Worm (Caenorhabditis elegans) whole organism, dauer: ENCODE measurements around the gene R11D1.12.

Experiments
- unc-62 ChIP-seq: sonication (generic microtip); optimal IDR thresholded peaks from 2 replicates; lab custom pipeline; 2017; ENCODE audit warnings: missing biosample characterization, missing genetic modification reagents, missing genetic modification characterization

The R11D1.12 gene

DNA sequence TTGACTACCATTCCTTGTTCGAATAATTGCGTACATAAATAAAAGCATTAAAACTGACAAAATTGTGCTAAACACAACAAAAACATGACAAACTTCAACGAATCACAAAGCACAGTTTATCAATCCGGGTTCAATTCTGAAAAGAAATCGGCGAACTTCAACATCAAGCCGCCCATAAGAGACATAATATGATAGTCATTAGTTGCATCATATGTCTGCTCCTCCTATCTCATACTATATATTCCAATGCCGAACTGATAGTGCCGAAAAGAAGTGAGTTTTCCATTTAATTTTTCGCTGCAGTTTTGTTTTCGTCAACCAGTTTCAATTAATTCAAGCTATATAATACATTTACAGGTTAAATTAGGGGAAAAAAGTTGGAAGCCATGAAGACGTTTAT lies 15.9 kb upstream of the R11D1.12 start, which contains the start of gene hrg-7:
Gene hrg-7 (plus strand): TSS at position 358 of the 400 bp plus-strand sequence.
- no peak for TF ChIP-seq unc-62 (GFP tag; lab: Kevin White, UChicago)

ce11 chrV:12736166-12736753 lies 10.5 kb upstream of the R11D1.12 start, which contains the start of gene cky-1:
Gene cky-1 (plus strand): TSS chrV:12736703.
- TF ChIP-seq unc-62 (GFP tag; lab: Kevin White, UChicago): no peak

DNA sequence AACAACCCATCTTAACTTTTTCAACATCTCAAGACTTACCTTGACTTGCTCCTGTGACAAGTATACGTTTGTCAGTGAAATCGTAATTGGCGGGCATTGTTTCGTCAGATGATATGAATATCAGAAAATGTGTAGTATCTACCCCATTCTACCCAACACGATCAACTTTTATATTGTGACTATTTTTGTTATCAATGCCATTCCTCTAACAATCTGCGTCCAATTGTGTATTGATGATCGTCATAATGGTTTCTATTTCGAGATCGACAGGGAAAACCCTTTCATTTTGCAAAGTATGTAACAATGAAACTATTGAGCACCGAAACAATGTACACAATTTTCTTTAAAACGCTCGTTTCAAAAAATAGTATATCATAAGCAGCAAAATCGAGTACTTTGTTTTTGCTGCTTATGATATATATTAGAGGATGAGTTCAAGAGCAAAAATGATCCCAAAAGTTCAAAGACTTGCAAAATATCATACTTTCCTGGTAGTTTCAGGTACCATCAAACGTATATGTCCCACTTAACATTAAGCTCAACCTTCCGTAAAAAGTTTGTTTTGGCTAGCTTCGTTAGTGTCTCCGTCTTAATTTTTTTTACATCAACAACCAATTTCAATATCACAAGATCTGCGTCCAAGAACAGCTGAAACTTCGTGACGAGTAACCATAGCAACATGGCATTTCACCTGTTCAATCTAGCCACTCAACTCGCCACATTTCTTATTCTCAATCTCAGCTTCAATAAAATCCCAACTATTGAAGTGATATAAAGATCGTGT lies 7.9 kb upstream of the R11D1.12 start, which contains the start of the genes dhs-21 and xbx-9:
Gene dhs-21 (minus strand): TSS at position 181 of the 784 bp plus-strand sequence.
Gene xbx-9 (plus strand): TSS at position 734 of the 784 bp plus-strand sequence.
- no peak for TF ChIP-seq unc-62 (GFP tag; lab: Kevin White, UChicago)

ce11 chrV:12732734-12733133 lies 6.9 kb upstream of the R11D1.12 start:
- no peak for TF ChIP-seq unc-62 (GFP tag; lab: Kevin White, UChicago)

ce11 chrV:12729220-12729619 lies 3.4 kb upstream of the R11D1.12 start, which contains the start of gene R11D1.10:
Gene R11D1.10 (plus strand): TSS chrV:12729520.
- TF ChIP-seq unc-62 (GFP tag; lab: Kevin White, UChicago): no peak

DNA sequence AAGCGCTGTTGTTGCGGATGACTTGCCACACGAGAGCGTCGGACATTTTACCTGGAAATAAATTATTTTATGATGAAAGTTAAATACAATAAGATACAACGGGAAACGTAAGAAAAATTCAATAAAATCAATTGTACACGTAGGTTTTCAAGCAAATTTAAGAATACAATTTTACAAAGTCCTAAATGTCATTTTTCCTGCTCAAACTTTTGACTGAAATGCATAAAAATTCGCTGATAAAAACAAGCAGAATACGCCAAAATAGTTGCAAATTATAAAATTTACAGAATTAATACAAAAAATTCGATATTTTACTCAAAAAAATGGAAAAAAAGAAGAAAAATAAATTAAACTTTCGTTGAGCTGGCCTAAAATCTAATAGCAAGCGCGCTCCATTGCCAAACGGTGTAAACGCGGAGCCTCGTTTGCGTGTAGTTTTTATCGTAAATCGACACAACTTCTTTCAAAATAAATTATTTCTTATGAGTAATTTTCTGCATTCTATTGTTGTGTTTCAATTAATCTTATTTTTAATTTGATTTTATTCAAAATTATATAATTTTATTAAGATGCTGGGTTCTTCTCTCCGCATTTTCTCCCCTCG lies 2.4 kb upstream of the R11D1.12 start, which contains the start of the genes rpl-28 and mrpl-49:
Gene rpl-28 (minus strand): TSS at position 51 of the 604 bp plus-strand sequence.
Gene mrpl-49 (plus strand): TSS at position 570 of the 604 bp plus-strand sequence.
- TF ChIP-seq unc-62 (GFP tag; lab: Kevin White, UChicago): no peak

DNA sequence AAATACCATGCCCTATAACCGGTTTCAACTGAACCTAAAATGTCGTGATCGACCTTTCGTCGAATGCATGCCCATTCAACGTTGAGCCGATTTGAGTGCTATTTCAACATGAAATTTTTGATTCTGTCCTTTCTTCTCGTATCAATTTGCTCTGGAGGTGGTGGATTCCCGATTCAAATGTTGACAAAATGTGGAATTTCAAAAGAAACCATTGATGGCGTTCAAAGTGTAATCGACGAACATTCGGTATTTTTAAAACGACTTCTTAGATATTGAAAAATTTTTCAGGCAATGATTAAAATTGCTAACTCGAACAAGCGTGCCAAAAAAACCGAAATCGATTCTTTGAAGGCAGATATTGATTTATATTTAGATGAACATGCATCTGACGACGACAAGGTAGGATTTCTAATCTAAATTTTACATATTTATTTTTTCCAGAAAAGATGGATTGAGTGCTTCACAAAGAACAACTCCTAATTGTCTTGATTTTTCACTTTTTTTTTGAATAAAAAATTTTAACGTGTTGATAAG lies 1.4 kb upstream of the R11D1.12 start, which contains the start of gene R11D1.13:
Gene R11D1.13 (plus strand): TSS at position 51 of the 534 bp plus-strand sequence.
- TF ChIP-seq unc-62 (GFP tag; lab: Kevin White, UChicago): no peak

DNA sequence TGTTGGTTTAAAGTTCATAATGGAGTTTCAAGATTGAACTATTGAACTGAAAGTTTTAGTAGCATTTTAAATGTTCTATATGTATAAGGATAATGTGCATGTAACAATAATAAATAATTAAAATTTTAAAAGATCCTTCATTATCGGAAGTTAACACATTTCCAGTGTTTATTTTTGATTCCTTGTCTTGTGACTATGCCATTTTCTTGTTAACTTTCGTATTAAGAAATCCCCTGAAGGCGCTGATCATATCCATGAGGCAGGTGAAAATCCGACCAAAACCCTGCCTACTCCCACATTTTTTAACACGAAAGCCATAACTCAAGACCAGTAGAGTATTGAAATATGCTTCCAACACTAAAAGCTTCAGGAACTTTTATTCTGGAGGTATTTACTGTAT lies 6.1 kb downstream of the R11D1.12 start, which contains the start of gene R11D1.7:
Gene R11D1.7 (plus strand): TSS at position 301 of the 400 bp plus-strand sequence.
- no peak for TF ChIP-seq unc-62 (GFP tag; lab: Kevin White, UChicago)

DNA sequence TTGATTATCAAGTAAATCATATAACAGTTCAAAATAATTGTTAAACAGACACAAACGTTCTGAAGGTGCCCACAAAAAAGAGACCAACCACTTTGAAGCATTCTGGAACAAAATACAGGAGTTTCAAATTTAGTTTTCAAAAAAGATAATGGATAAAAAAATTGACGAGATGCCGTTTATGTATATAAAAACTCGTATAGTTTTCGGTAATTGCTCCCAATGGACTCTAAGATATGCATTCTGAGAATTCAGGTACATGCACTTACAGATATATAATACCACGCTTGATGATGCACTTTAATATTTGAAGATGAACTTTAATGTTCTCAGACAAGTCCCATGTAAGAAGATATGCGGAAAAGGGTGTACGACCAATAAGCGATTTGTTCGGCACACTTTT lies 7.2 kb downstream of the R11D1.12 start, which contains the start of gene str-181:
Gene str-181 (minus strand): TSS at position 101 of the 400 bp plus-strand sequence.
- TF ChIP-seq unc-62 (GFP tag; lab: Kevin White, UChicago): no peak

DNA sequence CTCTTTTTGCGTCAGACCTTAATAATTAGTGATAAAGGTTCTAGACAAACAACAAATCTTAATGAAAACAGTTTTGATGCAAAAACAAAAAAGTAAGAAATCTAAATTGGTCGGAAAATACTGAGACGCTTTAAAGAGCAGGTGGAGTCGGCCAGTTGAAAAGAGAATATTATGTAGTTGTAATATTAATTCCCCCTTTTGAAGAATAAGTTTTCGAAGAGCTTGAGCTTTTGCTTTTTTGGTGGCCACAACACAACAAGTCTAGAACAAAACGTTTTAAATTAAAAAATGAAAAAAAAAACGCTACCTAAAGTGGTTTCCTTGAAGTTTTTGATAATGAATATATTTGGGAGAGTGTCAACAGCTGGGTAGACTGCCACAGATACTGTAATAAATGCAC lies 9.3 kb downstream of the R11D1.12 start, which contains the start of gene str-178:
Gene str-178 (minus strand): TSS at position 101 of the 400 bp plus-strand sequence.
- TF ChIP-seq unc-62 (GFP tag; lab: Kevin White, UChicago): no peak

DNA sequence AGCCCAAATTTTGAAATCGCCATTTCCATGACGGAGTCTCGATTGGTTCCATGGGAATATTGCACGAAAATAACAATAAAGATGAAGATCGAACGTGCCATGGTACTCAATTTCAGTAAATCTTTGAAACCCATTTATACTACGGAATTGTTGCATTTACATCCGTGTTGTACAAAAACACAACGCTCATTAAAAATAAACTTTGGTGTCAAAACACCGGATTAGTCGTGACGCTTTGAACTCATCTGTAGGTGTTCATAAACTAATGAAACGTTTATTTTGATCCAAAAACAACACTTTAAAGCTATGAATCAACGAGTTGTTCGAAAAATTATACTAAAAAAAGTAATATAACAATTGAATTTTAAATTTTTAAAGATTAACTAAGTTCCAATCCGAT lies 11.7 kb downstream of the R11D1.12 start, which contains the start of gene R11D1.4:
Gene R11D1.4 (minus strand): TSS at position 101 of the 400 bp plus-strand sequence.
- no peak for TF ChIP-seq unc-62 (GFP tag; lab: Kevin White, UChicago)

DNA sequence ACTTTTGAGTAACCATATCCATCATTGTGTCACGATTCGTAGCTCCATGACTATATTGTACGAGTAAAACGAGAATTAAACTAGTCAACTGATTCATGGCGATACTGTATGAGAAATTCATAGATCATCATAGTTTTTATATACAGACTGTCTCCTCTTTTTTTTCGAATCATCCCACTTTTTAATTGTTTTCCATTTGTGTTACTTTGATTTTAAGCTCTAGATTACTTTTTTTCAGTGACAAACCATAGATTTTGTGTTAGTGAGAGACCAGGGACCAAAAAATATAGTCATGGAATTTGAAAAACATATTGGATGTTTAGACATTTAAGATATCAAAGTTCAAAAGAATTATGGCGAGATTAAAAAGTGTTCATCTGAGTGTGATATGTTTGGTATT lies 13.8 kb downstream of the R11D1.12 start, which contains the start of gene R11D1.3:
Gene R11D1.3 (minus strand): TSS at position 101 of the 400 bp plus-strand sequence.
- no peak for TF ChIP-seq unc-62 (GFP tag; lab: Kevin White, UChicago)

- TF ChIP-seq unc-62 (GFP tag; lab: Kevin White, UChicago): no peak
Measured at ce11 chrV:12708305-12708704, 17.5 kb downstream of the R11D1.12 start, which contains the start of gene R11D1.2. Gene R11D1.2 (plus strand): TSS chrV:12708605.

DNA sequence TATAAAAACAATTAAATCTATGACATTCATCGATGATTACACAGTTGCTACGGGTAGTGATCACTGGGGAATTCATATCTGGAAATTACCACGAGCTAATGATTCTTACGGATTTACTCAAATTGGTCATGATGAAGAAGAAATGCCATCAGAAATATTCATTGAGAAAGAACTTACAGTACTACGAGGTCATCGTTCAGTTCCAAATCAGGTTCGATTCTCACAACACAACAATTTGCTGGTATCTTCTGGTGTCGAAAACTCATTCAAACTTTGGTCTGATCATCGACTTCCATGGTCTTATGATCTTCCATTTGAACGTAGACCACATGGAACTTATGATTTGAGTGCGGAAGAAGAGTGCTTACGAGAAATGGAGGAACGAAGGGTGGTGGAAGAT lies 19.3 kb downstream of the R11D1.12 start:
- no peak for TF ChIP-seq unc-62 (GFP tag; lab: Kevin White, UChicago)

DNA sequence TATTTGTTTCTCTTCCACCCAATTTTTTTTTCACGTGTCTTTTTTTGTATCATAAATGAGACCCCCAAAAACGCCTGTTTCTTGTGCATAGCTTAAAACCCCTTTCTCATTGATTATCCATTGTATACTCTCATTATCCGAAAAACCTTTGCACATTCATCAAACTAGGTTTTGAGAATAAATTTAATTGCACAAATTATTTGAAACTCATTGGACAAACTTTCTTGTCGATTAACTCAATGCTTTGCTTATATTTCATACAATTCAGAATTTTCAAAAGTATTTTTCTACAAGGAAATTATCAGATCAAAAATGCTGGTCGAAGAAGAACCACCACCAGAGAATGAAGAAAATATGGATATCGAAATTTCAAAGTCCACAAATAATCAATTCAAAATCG lies 21.7 kb downstream of the R11D1.12 start, which contains the start of gene R11D1.1:
Gene R11D1.1 (plus strand): TSS at position 301 of the 400 bp plus-strand sequence.
- TF ChIP-seq unc-62 (GFP tag; lab: Kevin White, UChicago): no peak
